Fruit fly (Drosophila melanogaster): ENCODE data around the gene CG13999.
A peak's percentile ranks its signal among the peaks of the same experiment; 100 is the strongest.

The CG13999 gene

DNA sequence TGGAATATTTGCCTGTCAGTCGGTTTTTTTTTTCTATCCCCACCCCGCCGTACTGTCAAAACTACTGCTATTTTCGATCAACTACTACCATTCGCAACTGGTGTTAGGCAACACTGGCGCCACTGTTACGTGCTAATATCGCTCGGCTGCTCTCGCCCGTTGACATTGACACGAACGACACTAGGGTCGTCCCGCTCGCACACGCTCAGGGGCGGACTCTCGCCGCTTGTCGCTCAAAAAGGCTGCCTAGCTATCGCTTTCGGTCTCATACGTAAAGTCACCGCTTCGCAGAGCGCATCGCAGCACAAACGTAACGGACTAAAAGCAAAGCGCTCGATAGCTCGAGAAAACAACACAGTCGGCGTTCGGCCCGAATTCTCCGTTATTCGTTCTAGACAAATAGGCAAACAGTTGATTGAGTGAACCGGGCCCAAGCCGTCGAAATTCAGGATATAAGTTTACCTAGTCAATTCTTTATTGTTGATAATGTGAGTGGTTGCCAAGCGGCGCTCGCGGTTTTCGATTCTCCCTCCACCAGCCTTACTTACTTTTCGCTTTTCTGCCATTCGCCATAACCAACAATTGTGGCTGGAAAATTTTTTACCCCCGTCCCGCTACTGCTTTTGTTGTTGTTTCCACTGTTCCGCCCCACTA lies 26.2 kb upstream of the CG13999 start (continued):
- TF ChIP-seq CG14667 (GFP tag; IDR thresholded peaks at IDR 0.05), result no peak
- no peak for TF ChIP-seq gcm (GFP tag; optimal IDR thresholded peaks at IDR 0.05)
- TF ChIP-seq CG4328 (GFP tag; optimal IDR thresholded peaks at IDR 0.05), result peak; percentile 60
- no peak for TF ChIP-seq CG6689 (GFP tag; IDR thresholded peaks at IDR 0.05)
- no peak for TF ChIP-seq CG12299 (tag; optimal IDR thresholded peaks at IDR 0.05)
- TF ChIP-seq sc (optimal IDR thresholded peaks at IDR 0.05), result no peak
- TF ChIP-seq sc (GFP tag; optimal IDR thresholded peaks at IDR 0.05), result no peak
- no peak for TF ChIP-seq CG32772 (GFP tag; IDR thresholded peaks at IDR 0.05)
- TF ChIP-seq Poxn (GFP tag; IDR thresholded peaks at IDR 0.05), result no peak
- TF ChIP-seq CG9797 (GFP tag; optimal IDR thresholded peaks at IDR 0.05), result no peak
- TF ChIP-seq btn (GFP tag; optimal IDR thresholded peaks at IDR 0.05), result no peak
- TF ChIP-seq gce (GFP tag; IDR thresholded peaks at IDR 0.05), result no peak
- TF ChIP-seq CG11723 (GFP tag; optimal IDR thresholded peaks at IDR 0.05), result peak; percentile 45
- peak; percentile 40 for TF ChIP-seq ewg (GFP tag; optimal IDR thresholded peaks at IDR 0.05)
- TF ChIP-seq pb (GFP tag; optimal IDR thresholded peaks at IDR 0.05), result peak; percentile 61
- no peak for TF ChIP-seq CG10959 (GFP tag; IDR thresholded peaks at IDR 0.05)
- peak; percentile 33 for TF ChIP-seq Side (GFP tag; optimal IDR thresholded peaks at IDR 0.05)
- TF ChIP-seq CG30020 (tag; optimal IDR thresholded peaks at IDR 0.05), result no peak
- TF ChIP-seq CG2120 (GFP tag; optimal IDR thresholded peaks at IDR 0.05), result peak; percentile 58
- TF ChIP-seq Hr51 (GFP tag; optimal IDR thresholded peaks at IDR 0.05), result peak in 1 of 2 experiments; percentile 23
- no peak for TF ChIP-seq CG2202 (tag; optimal IDR thresholded peaks at IDR 0.05)
- TF ChIP-seq grau (tag; optimal IDR thresholded peaks at IDR 0.05), result peak; percentile 42
- TF ChIP-seq CG7839 (tag; optimal IDR thresholded peaks at IDR 0.05), result peak; percentile 20
- peak; percentile 24 for TF ChIP-seq zfh2 (GFP tag; optimal IDR thresholded peaks at IDR 0.05)
- no peak for TF ChIP-seq CG9876 (GFP tag; optimal IDR thresholded peaks at IDR 0.05)
- no peak for TF ChIP-seq bbx (GFP tag; IDR thresholded peaks at IDR 0.05; ENCODE audit: partially characterized antibody)
- TF ChIP-seq kni (GFP tag; optimal IDR thresholded peaks at IDR 0.05), result peak; percentile 26
- no peak for TF ChIP-seq CG10274 (GFP tag; optimal IDR thresholded peaks at IDR 0.05)
- no peak for TF ChIP-seq Dll (GFP tag; IDR thresholded peaks at IDR 0.05; ENCODE audit: partially characterized antibody)
- TF ChIP-seq CG1603 (tag; optimal IDR thresholded peaks at IDR 0.05), result peak; percentile 56
- no peak for TF ChIP-seq Bteb2 (GFP tag; optimal IDR thresholded peaks at IDR 0.05)
- TF ChIP-seq CG3163 (GFP tag; optimal IDR thresholded peaks at IDR 0.05), result peak; percentile 43
- TF ChIP-seq Awh (GFP tag; IDR thresholded peaks at IDR 0.05), result no peak
- peak; percentile 88 for TF ChIP-seq YL-1 (GFP tag; optimal IDR thresholded peaks at IDR 0.05)
- peak; percentile 12 for TF ChIP-seq Fer3 (tag; optimal IDR thresholded peaks at IDR 0.05)
- TF ChIP-seq Dp (GFP tag; optimal IDR thresholded peaks at IDR 0.05), result no peak
- no peak for TF ChIP-seq CG31388 (GFP tag; optimal IDR thresholded peaks at IDR 0.05)
- TF ChIP-seq CG5953 (GFP tag; IDR thresholded peaks at IDR 0.05), result no peak
- peak; percentile 35 for TF ChIP-seq CTCF (GFP tag; optimal IDR thresholded peaks at IDR 0.05)
- no peak for TF ChIP-seq ci (GFP tag; IDR thresholded peaks at IDR 0.05)
- peak; percentile 26 for TF ChIP-seq fu2 (GFP tag; optimal IDR thresholded peaks at IDR 0.05)
- peak; percentile 7 for TF ChIP-seq Sox100B (GFP tag; optimal IDR thresholded peaks at IDR 0.05)
- TF ChIP-seq C15 (GFP tag; IDR thresholded peaks at IDR 0.05), result no peak
- TF ChIP-seq Ssrp (tag; optimal IDR thresholded peaks at IDR 0.05), result no peak
- no peak for TF ChIP-seq eve (GFP tag; optimal IDR thresholded peaks at IDR 0.05)
- TF ChIP-seq Hey (tag; optimal IDR thresholded peaks at IDR 0.05), result peak; percentile 15
- TF ChIP-seq CG34376 (GFP tag; optimal IDR thresholded peaks at IDR 0.05), result peak; percentile 45
- no peak for TF ChIP-seq PHDP (tag; optimal IDR thresholded peaks at IDR 0.05)
- peak in 1 of 2 experiments; percentile 91 for TF ChIP-seq Hr78 (GFP tag; optimal IDR thresholded peaks at IDR 0.05)
- TF ChIP-seq Scr (GFP tag; IDR thresholded peaks at IDR 0.05; ENCODE audit: partially characterized antibody), result no peak
- TF ChIP-seq CG13424 (tag; optimal IDR thresholded peaks at IDR 0.05), result peak; percentile 31
